Fruit fly (Drosophila melanogaster): Measurements from ENCODE around the gene dnd.

DNA sequence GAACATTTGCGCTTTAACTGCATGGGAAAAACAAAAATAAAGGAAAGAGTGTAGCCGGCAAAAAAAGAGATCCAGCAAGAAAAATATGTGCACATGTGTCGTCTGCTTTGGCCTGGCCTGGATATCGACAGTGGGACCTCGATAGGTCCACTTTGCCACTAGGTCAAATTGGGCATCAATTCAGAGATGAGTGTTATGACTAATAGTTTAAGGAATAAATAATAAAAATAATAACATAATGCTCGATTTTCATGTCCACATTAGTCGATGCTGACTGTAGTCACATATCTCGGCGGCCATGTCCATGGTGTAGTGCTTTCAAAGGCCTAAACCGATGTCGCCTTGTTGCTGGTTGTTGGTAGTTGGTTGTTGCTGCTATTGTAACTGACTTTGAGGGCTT lies 10.4 kb upstream of the dnd start:
- TF ChIP-seq gem (tag; optimal IDR thresholded peaks at IDR 0.05): no peak
- TF ChIP-seq corto (GFP tag; optimal IDR thresholded peaks at IDR 0.05): peak; percentile 61
- TF ChIP-seq lmd (GFP tag; IDR thresholded peaks at IDR 0.05): peak; percentile 24; the same call in 1 of the 2 replicates
- no peak for TF ChIP-seq Hr39 (optimal IDR thresholded peaks at IDR 0.05)
- no peak for TF ChIP-seq h (optimal IDR thresholded peaks at IDR 0.05)
- TF ChIP-seq dmrt11E (tag; optimal IDR thresholded peaks at IDR 0.05): no peak
- no peak for TF ChIP-seq caup (GFP tag; optimal IDR thresholded peaks at IDR 0.05; ENCODE audit: severe bottlenecking)
- no peak for TF ChIP-seq nau (GFP tag; optimal IDR thresholded peaks at IDR 0.05)
- TF ChIP-seq sug (tag; optimal IDR thresholded peaks at IDR 0.05): no peak
- TF ChIP-seq Deaf1 (tag; optimal IDR thresholded peaks at IDR 0.05): no peak
- TF ChIP-seq dysf (GFP tag; IDR thresholded peaks at IDR 0.05): no peak
- no peak for TF ChIP-seq CG18476 (GFP tag; optimal IDR thresholded peaks at IDR 0.05)
- no peak for TF ChIP-seq kay (GFP tag; optimal IDR thresholded peaks at IDR 0.05)

Data from whole organism, embryonic.